Fruit fly (Drosophila melanogaster) Kc167 (cell line): Measurements from ENCODE around the gene Nufip.

Source experiments
- insv ChIP-seq: fragments of >200 bp; optimal IDR thresholded peaks from 3 replicates; lab custom pipeline; 2018; ENCODE audit warnings: missing external identifiers
- psq ChIP-seq: fragments of >200 bp; optimal IDR thresholded peaks from 2 replicates; lab custom pipeline; 2017; ENCODE audit warnings: missing external identifiers

- TF ChIP-seq insv (lab: Kevin White, UChicago) (no peak), psq (lab: Kevin White, UChicago) (no peak)
Observed at dm6 chr3L:18747953-18748756, at the start of gene Nufip, which contains the start of gene Atg3.
